Worm (Caenorhabditis elegans) whole organism, midembryonic: ENCODE results near the gene nhr-35.

Experiments
- T22C8.4 ChIP-seq: fragments of 200-800 bp; sonication (Bioruptor generic); IDR thresholded peaks from 2 replicates; pipeline ENCODE4 v1.3.6; 2022; ENCODE audit warnings: missing genetic modification characterization, missing compliant biosample characterization
- flt-1 ChIP-seq: fragments of 200-800 bp; sonication (Bioruptor generic); IDR thresholded peaks from 2 replicates; pipeline ENCODE4 v1.3.6; 2022; ENCODE audit warnings: missing genetic modification characterization, missing compliant biosample characterization
- klf-2 ChIP-seq: fragments of 200-800 bp; sonication (Bioruptor generic); conservative IDR thresholded peaks from 2 replicates; pipeline ENCODE4 v1.3.6; 2022; ENCODE audit warnings: missing genetic modification reagents, missing genetic modification characterization, missing compliant biosample characterization
- ref-1 ChIP-seq: fragments of 200-800 bp; sonication (Bioruptor generic); conservative IDR thresholded peaks from 2 replicates; pipeline ENCODE4 v1.3.6; 2022; ENCODE audit warnings: missing genetic modification reagents, missing genetic modification characterization, missing compliant biosample characterization
- ztf-23 ChIP-seq: fragments of 200-800 bp; sonication (Bioruptor generic); IDR thresholded peaks from 2 replicates; pipeline ENCODE4 v1.3.6; 2022; ENCODE audit warnings: missing genetic modification reagents, missing genetic modification characterization, missing compliant biosample characterization

DNA sequence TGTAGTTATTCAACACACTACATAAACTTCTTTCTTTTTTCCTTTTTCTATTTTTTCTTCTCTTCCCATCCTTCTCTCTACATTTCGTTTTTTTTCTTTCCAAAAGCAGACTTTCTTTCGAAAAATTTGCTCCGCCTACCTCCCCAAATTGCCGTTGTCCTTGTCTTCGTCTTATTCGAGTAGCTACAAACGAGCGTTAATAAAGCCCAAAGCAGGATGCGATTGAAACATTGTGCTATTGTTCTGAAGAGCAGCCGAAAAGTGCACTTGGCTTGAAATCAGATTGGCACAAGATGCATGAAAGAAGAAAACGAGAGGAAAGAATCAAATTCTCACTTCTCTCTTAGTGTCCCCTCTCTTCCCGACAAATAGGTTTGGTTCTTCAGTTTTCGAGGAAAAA is 42.4 kb downstream of the nhr-35 start:
- no peak for TF ChIP-seq T22C8.4 (GFP tag; lab: Robert Waterston, UW)
- TF ChIP-seq flt-1 = no peak
- TF ChIP-seq ref-1 (GFP tag; lab: Robert Waterston, UW) = no peak
- TF ChIP-seq ztf-23 (GFP tag; lab: Robert Waterston, UW) = no peak
- TF ChIP-seq klf-2 = no peak
